Worm (Caenorhabditis elegans): ENCODE data around the gene C28G1.10.

C28G1.10 gene

ce11 chrX:8824437-8824836 lies 22.5 kb upstream of the C28G1.10 start, which contains the start of gene ifd-1 (continued):
- no peak for TF ChIP-seq zip-4 (GFP tag; optimal IDR thresholded peaks at IDR 0.05)
- TF ChIP-seq ceh-63 (GFP tag; optimal IDR thresholded peaks at IDR 0.05): no peak
- no peak for TF ChIP-seq ceh-90 (tag; optimal IDR thresholded peaks at IDR 0.05)
- no peak for TF ChIP-seq ama-1 (optimal IDR thresholded peaks at IDR 0.05)

ce11 chrX:8828365-8828764 lies 18.6 kb upstream of the C28G1.10 start, which contains the start of gene rcs-1:
Gene rcs-1 (minus strand): TSS chrX:8828540.
- TF ChIP-seq ceh-8 (GFP tag; optimal IDR thresholded peaks at IDR 0.05): no peak
- no peak for TF ChIP-seq unc-62 (GFP tag; optimal IDR thresholded peaks at IDR 0.05)
- TF ChIP-seq snu-23 (GFP tag; optimal IDR thresholded peaks at IDR 0.05): no peak
- no peak for TF ChIP-seq tlp-1 (tag; optimal IDR thresholded peaks at IDR 0.05)
- TF ChIP-seq nhr-76 (tag; optimal IDR thresholded peaks at IDR 0.05): no peak
- no peak for TF ChIP-seq nhr-84 (tag; optimal IDR thresholded peaks at IDR 0.05)
- no peak for TF ChIP-seq ztf-4 (tag; optimal IDR thresholded peaks at IDR 0.05)
- no peak for TF ChIP-seq pag-3 (tag; optimal IDR thresholded peaks at IDR 0.05; ENCODE audit: borderline replicate concordance, insufficient read depth)
- TF ChIP-seq nhr-28 (tag; optimal IDR thresholded peaks at IDR 0.05): no peak
- no peak for TF ChIP-seq hlh-17 (GFP tag; optimal IDR thresholded peaks at IDR 0.05; ENCODE audit: borderline replicate concordance)
- TF ChIP-seq zip-4 (GFP tag; optimal IDR thresholded peaks at IDR 0.05): no peak
- no peak for TF ChIP-seq efl-3 (GFP tag; optimal IDR thresholded peaks at IDR 0.05)

- TF ChIP-seq nhr-28 (tag; optimal IDR thresholded peaks at IDR 0.05): no peak
- peak; percentile 14 for TF ChIP-seq elt-2 (tag; optimal IDR thresholded peaks at IDR 0.05)
- no peak for TF ChIP-seq fkh-10 (GFP tag; optimal IDR thresholded peaks at IDR 0.05)
These were observed 15.8 kb upstream of the C28G1.10 start, which contains the start of gene C28G1.6 for ce11 chrX:8831162-8831561. Gene C28G1.6 (minus strand): TSS chrX:8831262.

- TF ChIP-seq snu-23 (GFP tag; optimal IDR thresholded peaks at IDR 0.05): no peak
- TF ChIP-seq nhr-85 (tag): no peak
- TF ChIP-seq nhr-28 (tag; optimal IDR thresholded peaks at IDR 0.05): no peak
- TF ChIP-seq pag-3 (tag; optimal IDR thresholded peaks at IDR 0.05; ENCODE audit: borderline replicate concordance, insufficient read depth): no peak
- TF ChIP-seq ets-5 (GFP tag; IDR thresholded peaks at IDR 0.05): no peak
- TF ChIP-seq ceh-8 (GFP tag; optimal IDR thresholded peaks at IDR 0.05): no peak
- no peak for TF ChIP-seq F16B12.6 (tag; optimal IDR thresholded peaks at IDR 0.05)
- no peak for TF ChIP-seq efl-1 (optimal IDR thresholded peaks at IDR 0.05)
- no peak for TF ChIP-seq efl-1 (GFP tag; optimal IDR thresholded peaks at IDR 0.05 in 1 of 2)
- no peak for TF ChIP-seq lin-35 (GFP tag; optimal IDR thresholded peaks at IDR 0.05)
- no peak for TF ChIP-seq tbx-2 (tag; optimal IDR thresholded peaks at IDR 0.05)
- no peak for TF ChIP-seq tlp-1 (tag; optimal IDR thresholded peaks at IDR 0.05)
These were observed 11.5 kb upstream of the C28G1.10 start, which contains the start of gene sec-15 for ce11 chrX:8835405-8835804. Gene sec-15 (minus strand): TSS chrX:8835715.

- TF ChIP-seq ama-1 (optimal IDR thresholded peaks at IDR 0.05): peak; percentile 32
- TF ChIP-seq aha-1 (tag; optimal IDR thresholded peaks at IDR 0.05): peak; percentile 63
- TF ChIP-seq egl-27 (tag; optimal IDR thresholded peaks at IDR 0.05): peak; percentile 62
- peak; percentile 74 for TF ChIP-seq lin-13 (GFP tag; optimal IDR thresholded peaks at IDR 0.05)
- TF ChIP-seq hpl-2 (GFP tag; optimal IDR thresholded peaks at IDR 0.05): peak; percentile 69
- peak; percentile 96 for TF ChIP-seq swsn-7 (tag; optimal IDR thresholded peaks at IDR 0.05)
- peak; percentile 47 for TF ChIP-seq hlh-4 (tag; optimal IDR thresholded peaks at IDR 0.05)
- TF ChIP-seq nhr-12 (tag; optimal IDR thresholded peaks at IDR 0.05): no peak
- TF ChIP-seq ets-5 (GFP tag; IDR thresholded peaks at IDR 0.05): no peak
- peak; percentile 41 for TF ChIP-seq blmp-1 (tag; optimal IDR thresholded peaks at IDR 0.05)
- peak; percentile 63 to 74 (median 73) for TF ChIP-seq dpl-1 (GFP tag; optimal IDR thresholded peaks at IDR 0.05)
- peak; percentile 80 for TF ChIP-seq lin-39 (tag; optimal IDR thresholded peaks at IDR 0.05)
- peak; percentile 89 for TF ChIP-seq egl-13 (tag; optimal IDR thresholded peaks at IDR 0.05)
- peak; percentile 96 for TF ChIP-seq dsc-1 (tag; optimal IDR thresholded peaks at IDR 0.05)
- TF ChIP-seq efl-3 (GFP tag; optimal IDR thresholded peaks at IDR 0.05): peak; percentile 80
- TF ChIP-seq nhr-28 (tag; optimal IDR thresholded peaks at IDR 0.05): no peak
- TF ChIP-seq unc-62 (GFP tag; optimal IDR thresholded peaks at IDR 0.05): no peak
- TF ChIP-seq mef-2 (tag; optimal IDR thresholded peaks at IDR 0.05): peak; percentile 18
- no peak for TF ChIP-seq tlp-1 (tag; optimal IDR thresholded peaks at IDR 0.05)
- peak; percentile 80 for TF ChIP-seq skn-1 (tag; optimal IDR thresholded peaks at IDR 0.05)
- peak; percentile 90 for TF ChIP-seq rnt-1 (tag; optimal IDR thresholded peaks at IDR 0.05)
- no peak for TF ChIP-seq ceh-90 (tag; optimal IDR thresholded peaks at IDR 0.05)
- no peak for TF ChIP-seq hlh-17 (GFP tag; optimal IDR thresholded peaks at IDR 0.05; ENCODE audit: borderline replicate concordance)
- TF ChIP-seq fkh-8 (tag; optimal IDR thresholded peaks at IDR 0.05): peak; percentile 93
- peak; percentile 78 for TF ChIP-seq zip-4 (GFP tag; optimal IDR thresholded peaks at IDR 0.05)
- TF ChIP-seq fos-1 (tag; optimal IDR thresholded peaks at IDR 0.05): peak; percentile 76
- TF ChIP-seq C04F5.9 (tag; optimal IDR thresholded peaks at IDR 0.05): peak; percentile 69
- peak; percentile 65; the same call in 1 of the 2 replicates for TF ChIP-seq unc-98 (GFP tag; IDR thresholded peaks at IDR 0.05)
- TF ChIP-seq F16B12.6 (tag; optimal IDR thresholded peaks at IDR 0.05): peak; percentile 47
These were observed 11.0 kb upstream of the C28G1.10 start, which contains the start of gene C28G1.2 for ce11 chrX:8835887-8836348. Gene C28G1.2 (plus strand): TSS chrX:8836016.
